Fruit fly (Drosophila melanogaster) whole organism, wandering third instar larva: ENCODE results near the gene Vha100-1.

Source experiments
- CrebA ChIP-seq: fragments of 200-800 bp; sonication (Bioruptor generic); optimal IDR thresholded peaks from 2 replicates; lab custom pipeline; 2016; ENCODE audit warnings: missing biosample characterization, mild to moderate bottlenecking, missing genetic modification characterization, borderline replicate concordance
- Dfd ChIP-seq: fragments of >200 bp; optimal IDR thresholded peaks from 2 replicates; lab custom pipeline; 2017; ENCODE audit warnings: missing biosample characterization, missing genetic modification characterization
- Hr78 ChIP-seq: fragments of >200 bp; optimal IDR thresholded peaks from 2 replicates; lab custom pipeline; 2017; ENCODE audit warnings: missing biosample characterization, missing genetic modification characterization
- Hr83 ChIP-seq: fragments of 200-300 bp; sonication (Bioruptor generic); optimal IDR thresholded peaks from 2 replicates; lab custom pipeline; 2016; ENCODE audit warnings: missing biosample characterization, mild to moderate bottlenecking, missing genetic modification characterization, moderate library complexity; ENCODE audit not compliant: poor library complexity, severe bottlenecking
- br ChIP-seq: fragments of 200-800 bp; sonication (Bioruptor generic); optimal IDR thresholded peaks from 2 replicates; lab custom pipeline; 2016; ENCODE audit warnings: missing biosample characterization, missing genetic modification characterization
- foxo ChIP-seq, 2 experiments: fragments of 200-800 bp; sonication (Bioruptor generic); optimal IDR thresholded peaks; 2 replicates in 1 of 2; 3 replicates in 1 of 2; lab custom pipeline; 2016 to 2017; ENCODE audit warnings: missing biosample characterization in 2 of 2, missing genetic modification characterization in 2 of 2
- h ChIP-seq: fragments of 200-800 bp; sonication (Bioruptor generic); optimal IDR thresholded peaks from 3 replicates; lab custom pipeline; 2016; ENCODE audit warnings: missing biosample characterization, mild to moderate bottlenecking, missing genetic modification characterization
- lola ChIP-seq: fragments of >200 bp; optimal IDR thresholded peaks from 2 replicates; lab custom pipeline; 2017; ENCODE audit warnings: missing biosample characterization, missing genetic modification characterization
- pan ChIP-seq: fragments of >200 bp; optimal IDR thresholded peaks from 2 replicates; lab custom pipeline; 2017
- psq ChIP-seq: fragments of 200-800 bp; sonication (Bioruptor generic); optimal IDR thresholded peaks from 3 replicates; lab custom pipeline; 2017; ENCODE audit warnings: missing biosample characterization, mild to moderate bottlenecking, missing genetic modification characterization, moderate library complexity
- sv ChIP-seq: fragments of 200-800 bp; sonication (Bioruptor generic); optimal IDR thresholded peaks from 3 replicates; lab custom pipeline; 2016; ENCODE audit warnings: missing biosample characterization, missing genetic modification characterization
- tai ChIP-seq: sonication (Bioruptor generic); optimal IDR thresholded peaks from 2 replicates; lab custom pipeline; 2016; ENCODE audit warnings: missing biosample characterization, missing genetic modification characterization
- usp ChIP-seq: fragments of >200 bp; optimal IDR thresholded peaks from 2 replicates; lab custom pipeline; 2017; ENCODE audit warnings: missing biosample characterization, missing genetic modification characterization

DNA sequence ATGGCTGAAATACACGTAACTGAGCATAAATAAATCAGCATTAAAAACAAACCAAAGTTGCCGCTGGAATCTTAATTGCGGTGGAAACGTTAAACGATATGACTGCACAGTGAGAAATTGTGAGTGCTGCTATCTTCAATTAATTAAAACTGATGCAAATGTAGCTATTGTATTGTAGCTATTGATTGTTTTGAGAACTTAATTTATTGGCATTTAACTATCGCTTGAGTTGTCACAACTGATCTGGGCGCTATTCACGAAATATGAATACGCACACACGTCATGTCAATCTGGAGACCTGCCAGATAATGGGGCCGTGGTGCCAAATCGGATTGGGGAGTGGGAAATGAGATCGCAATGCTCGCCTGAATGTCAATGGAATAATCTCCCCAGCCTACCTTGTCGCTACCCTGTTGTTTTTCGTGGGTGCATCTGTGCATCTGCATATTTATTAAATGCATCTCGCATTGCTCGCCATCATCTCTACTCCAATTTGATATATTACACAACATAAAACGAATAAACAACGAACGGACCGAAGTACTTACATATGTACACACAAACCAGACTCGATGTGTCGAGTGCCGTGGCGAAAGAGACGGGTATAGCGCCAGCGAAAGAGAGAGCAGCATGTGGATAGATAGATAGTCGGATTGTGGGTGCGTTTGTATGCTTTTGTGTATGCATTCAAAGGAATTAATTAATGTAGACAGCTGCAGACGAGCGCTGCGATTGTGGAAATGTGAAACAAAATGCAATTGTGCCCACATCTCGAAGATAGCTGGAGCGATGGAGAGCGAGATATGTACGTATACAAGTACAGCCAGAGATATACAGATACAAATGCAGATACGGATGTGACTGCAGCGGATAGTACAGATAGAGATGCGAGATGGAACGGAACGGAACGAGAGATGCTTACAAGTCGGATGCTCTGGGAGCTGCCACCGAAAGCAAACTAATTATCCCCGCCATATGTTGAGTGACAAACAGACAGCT is 47.2 kb upstream of the Vha100-1 start:
- TF ChIP-seq h (no peak), tai (GFP tag; lab: Kevin White, UChicago) (no peak), usp (no peak), Hr78 (GFP tag; lab: Kevin White, UChicago) (no peak), psq (GFP tag; lab: Kevin White, UChicago) (no peak), Hr83 (GFP tag; lab: Kevin White, UChicago) (no peak), lola (GFP tag; lab: Kevin White, UChicago) (no peak), sv (no peak), foxo (GFP tag; optimal IDR thresholded peaks at IDR 0.05; lab: Kevin White, UChicago) (peak in 1 of 2 experiments; percentile 45), CrebA (GFP tag; lab: Kevin White, UChicago) (no peak), pan (lab: Kevin White, UChicago) (no peak), Dfd (no peak), br (GFP tag; lab: Kevin White, UChicago) (no peak)
